Worm (Caenorhabditis elegans) whole organism, late embryonic: ENCODE results near the gene bath-31.

Experiments used
- elt-2 ChIP-seq: sonication (generic microtip); optimal IDR thresholded peaks from 2 replicates; lab custom pipeline; 2016; ENCODE audit warnings: missing genetic modification reagents, missing genetic modification characterization, missing compliant biosample characterization
- ets-4 ChIP-seq: sonication (generic microtip); optimal IDR thresholded peaks from 2 replicates; lab custom pipeline; 2016; ENCODE audit warnings: missing genetic modification characterization, missing compliant biosample characterization
- eyg-1 ChIP-seq: sonication (generic microtip); optimal IDR thresholded peaks from 2 replicates; lab custom pipeline; 2016; ENCODE audit warnings: missing genotype, missing genetic modification characterization, missing compliant biosample characterization
- nhr-11 ChIP-seq: fragments of 150-350 bp; optimal IDR thresholded peaks from 2 replicates; lab custom pipeline; 2014; ENCODE audit warnings: missing biosample characterization, missing genetic modification characterization
- zip-5 ChIP-seq: sonication (generic microtip); optimal IDR thresholded peaks from 2 replicates; lab custom pipeline; 2016; ENCODE audit warnings: missing genetic modification characterization, missing compliant biosample characterization

ce11 chrII:3757499-3757898, 25.7 kb downstream of the bath-31 start, which contains the start of gene srx-111:
- TF ChIP-seq nhr-11 (tag; lab: Kevin White, UChicago) (no peak), elt-2 (tag; lab: Kevin White, UChicago) (no peak), eyg-1 (tag; lab: Kevin White, UChicago) (no peak), zip-5 (tag; lab: Kevin White, UChicago) (no peak), ets-4 (tag; lab: Kevin White, UChicago) (no peak)
